Fruit fly (Drosophila melanogaster) whole organism, pupa: ENCODE results near the gene CTCF.

Experiments used
- CG10348 ChIP-seq: fragments of 200-800 bp; sonication (Bioruptor generic); IDR thresholded peaks from 2 replicates; pipeline ENCODE4 v1.3.6; 2022; ENCODE audit warnings: missing biosample characterization, missing genetic modification characterization
- CG12605 ChIP-seq: fragments of 200-800 bp; sonication (Bioruptor generic); IDR thresholded peaks from 2 replicates; pipeline ENCODE4 v1.3.6; 2022; ENCODE audit warnings: missing biosample characterization, missing genetic modification characterization
- CG13204 ChIP-seq: fragments of 200-800 bp; sonication (Bioruptor generic); optimal IDR thresholded peaks from 2 replicates; lab custom pipeline; 2018; ENCODE audit warnings: missing biosample characterization, mild to moderate bottlenecking, missing genetic modification characterization, moderate library complexity
- CG14655 ChIP-seq: fragments of 200-800 bp; sonication (Bioruptor generic); optimal IDR thresholded peaks from 3 replicates; lab custom pipeline; 2017; ENCODE audit warnings: mild to moderate bottlenecking, missing biosample characterization, missing genetic modification reagents, missing genetic modification characterization
- CG15710 ChIP-seq: fragments of 200-800 bp; sonication (Bioruptor generic); optimal IDR thresholded peaks from 2 replicates; lab custom pipeline; 2018; ENCODE audit warnings: missing biosample characterization, mild to moderate bottlenecking, missing genetic modification characterization, moderate library complexity
- CG17806 ChIP-seq: fragments of 200-800 bp; sonication (Bioruptor generic); optimal IDR thresholded peaks from 2 replicates; lab custom pipeline; 2018; ENCODE audit warnings: missing biosample characterization, mild to moderate bottlenecking, missing genetic modification characterization, moderate library complexity
- CG32121 ChIP-seq: fragments of 200-800 bp; sonication (Bioruptor generic); IDR thresholded peaks from 2 replicates; pipeline ENCODE4 v1.3.6; 2022; ENCODE audit warnings: missing biosample characterization, missing genetic modification characterization
- CG34367 ChIP-seq: fragments of 200-800 bp; sonication (Bioruptor generic); optimal IDR thresholded peaks from 2 replicates; lab custom pipeline; 2018; ENCODE audit warnings: missing biosample characterization, mild to moderate bottlenecking, missing genetic modification characterization
- CG4496 ChIP-seq: fragments of 200-800 bp; sonication (Bioruptor generic); IDR thresholded peaks from 3 replicates; pipeline ENCODE4 v1.3.6; 2022; ENCODE audit warnings: missing biosample characterization, missing genetic modification characterization
- CG8159 ChIP-seq: fragments of 200-800 bp; sonication (Bioruptor generic); optimal IDR thresholded peaks from 3 replicates; lab custom pipeline; 2018; ENCODE audit warnings: missing biosample characterization, mild to moderate bottlenecking, missing genetic modification characterization, moderate library complexity
- CG8301 ChIP-seq: fragments of 200-800 bp; sonication (Bioruptor generic); optimal IDR thresholded peaks from 2 replicates; lab custom pipeline; 2018; ENCODE audit warnings: missing biosample characterization, mild to moderate bottlenecking, missing genetic modification characterization
- CG9948 ChIP-seq: fragments of 200-800 bp; sonication (Bioruptor generic); optimal IDR thresholded peaks from 2 replicates; lab custom pipeline; 2018; ENCODE audit warnings: missing biosample characterization, mild to moderate bottlenecking, missing genetic modification characterization, moderate library complexity
- D1 ChIP-seq: fragments of 200-800 bp; sonication (Bioruptor generic); optimal IDR thresholded peaks from 2 replicates; lab custom pipeline; 2018; ENCODE audit warnings: missing biosample characterization, mild to moderate bottlenecking, missing genetic modification characterization, moderate library complexity
- EcR ChIP-seq: fragments of 200-800 bp; sonication (Bioruptor generic); optimal IDR thresholded peaks from 3 replicates; lab custom pipeline; 2019; ENCODE audit warnings: missing biosample characterization, missing genetic modification characterization, mild to moderate bottlenecking, moderate library complexity, missing genetic modification reagents
- Ets98B ChIP-seq: fragments of 200-800 bp; sonication (Bioruptor generic); IDR thresholded peaks from 2 replicates; pipeline ENCODE4 v1.3.6; 2022; ENCODE audit warnings: missing biosample characterization, missing genetic modification characterization
- Pif1A ChIP-seq: fragments of 200-800 bp; sonication (Bioruptor generic); optimal IDR thresholded peaks from 3 replicates; lab custom pipeline; 2016; ENCODE audit warnings: missing biosample characterization, missing genetic modification characterization
- Pif1B ChIP-seq: fragments of 200-800 bp; sonication (Bioruptor generic); optimal IDR thresholded peaks from 3 replicates; lab custom pipeline; 2016; ENCODE audit warnings: missing biosample characterization, missing genetic modification characterization
- Snoo ChIP-seq: fragments of 200-800 bp; sonication (Bioruptor generic); optimal IDR thresholded peaks from 3 replicates; lab custom pipeline; 2017; ENCODE audit warnings: missing biosample characterization, mild to moderate bottlenecking, missing genetic modification characterization, inconsistent platforms
- fd96Ca ChIP-seq: fragments of 200-800 bp; sonication (Bioruptor generic); IDR thresholded peaks from 3 replicates; pipeline ENCODE4 v1.3.6; 2022; ENCODE audit warnings: missing biosample characterization, missing genetic modification characterization
- gl ChIP-seq: fragments of 200-800 bp; sonication (Bioruptor generic); optimal IDR thresholded peaks from 2 replicates; lab custom pipeline; 2018; ENCODE audit warnings: missing biosample characterization, mild to moderate bottlenecking, missing genetic modification characterization
- rn ChIP-seq: fragments of 200-800 bp; sonication (Bioruptor generic); IDR thresholded peaks from 2 replicates; pipeline ENCODE4 v1.3.6; 2022; ENCODE audit warnings: missing biosample characterization, missing genetic modification characterization

CTCF gene

DNA sequence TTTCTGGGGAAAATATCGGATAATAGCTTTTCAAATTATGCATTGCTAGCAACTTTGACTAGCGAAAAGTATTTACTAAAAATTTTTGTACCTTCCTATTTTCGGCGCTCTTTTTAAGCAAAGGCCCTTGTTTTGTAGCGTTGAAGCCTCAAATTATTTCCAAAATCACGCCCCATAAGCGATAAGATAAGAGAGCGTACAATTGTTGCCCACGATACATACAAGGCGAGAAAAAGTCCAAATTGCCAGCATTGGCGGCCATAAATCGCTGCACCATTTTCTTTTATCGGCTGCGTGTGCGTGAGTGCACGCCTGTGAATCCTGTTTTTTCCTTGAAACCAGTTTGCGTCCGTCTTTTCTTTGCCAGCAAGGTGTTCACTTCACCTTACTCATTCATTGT, 14.8 kb upstream of the CTCF start:
- TF ChIP-seq rn (GFP tag; lab: Robert Waterston, UW) (no peak), CG4496 (0 out of 3 replicates have a peak, but pooled peaks have one; percentile 25)

dm6 chr3L:7370231-7370882, 13.8 kb upstream of the CTCF start:
- no peak for TF ChIP-seq CG8301
- TF ChIP-seq CG34367 (tag; lab: Kevin White, UChicago) = no peak
- TF ChIP-seq EcR (GFP tag; lab: Kevin White, UChicago) = peak; percentile 33
- peak; percentile 1 for TF ChIP-seq Pif1A (GFP tag; lab: Kevin White, UChicago)
- no peak for TF ChIP-seq Ets98B (GFP tag; lab: Robert Waterston, UW)
- peak; percentile 21 for TF ChIP-seq Pif1B
- TF ChIP-seq CG14655 (GFP tag; lab: Kevin White, UChicago) = no peak

- no peak for TF ChIP-seq gl
- TF ChIP-seq rn (GFP tag; lab: Robert Waterston, UW) = no peak
Measured at dm6 chr3L:7369543-7369942, 13.0 kb upstream of the CTCF start, which contains the start of gene akirin. Gene akirin (plus strand): TSS chr3L:7369843.

DNA sequence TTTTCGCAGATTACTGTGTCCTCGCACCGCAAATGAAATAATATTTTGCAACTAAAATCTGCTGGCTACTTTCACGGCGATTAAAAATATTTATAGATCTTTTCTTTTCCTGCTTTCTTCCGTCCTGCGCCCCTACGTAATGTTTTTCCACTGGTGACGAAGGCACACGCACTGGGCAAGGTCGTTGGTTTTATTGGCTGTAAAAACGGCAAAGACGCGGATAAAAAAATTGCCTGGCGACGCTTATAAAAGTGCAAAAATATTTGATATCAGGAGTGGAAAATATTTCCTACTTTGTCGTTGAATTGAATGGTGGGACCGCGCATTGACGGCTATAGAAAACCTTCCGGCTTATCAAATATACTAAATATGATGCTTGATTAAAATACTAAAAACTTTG, 12.4 kb upstream of the CTCF start, which contains the start of gene Sh3beta:
Gene Sh3beta, minus strand, starts transcription at position 327 of the 400 bp plus-strand sequence.
- no peak for TF ChIP-seq D1 (tag; lab: Kevin White, UChicago)
- TF ChIP-seq EcR (GFP tag; lab: Kevin White, UChicago) = no peak
- no peak for TF ChIP-seq Snoo (tag; lab: Kevin White, UChicago)
- TF ChIP-seq CG10348 (GFP tag; lab: Robert Waterston, UW) = no peak
- no peak for TF ChIP-seq CG8301
- TF ChIP-seq CG8159 (tag; lab: Kevin White, UChicago) = no peak
- TF ChIP-seq CG13204 = no peak
- no peak for TF ChIP-seq CG12605 (GFP tag; lab: Robert Waterston, UW)
- no peak for TF ChIP-seq CG4496
- TF ChIP-seq Ets98B (GFP tag; lab: Robert Waterston, UW) = no peak
- TF ChIP-seq CG9948 (tag; lab: Kevin White, UChicago) = no peak
- TF ChIP-seq fd96Ca = no peak
- TF ChIP-seq CG14655 (GFP tag; lab: Kevin White, UChicago) = no peak
- TF ChIP-seq Pif1B = no peak
- no peak for TF ChIP-seq gl
- no peak for TF ChIP-seq Pif1A (GFP tag; lab: Kevin White, UChicago)
- no peak for TF ChIP-seq rn (GFP tag; lab: Robert Waterston, UW)

DNA sequence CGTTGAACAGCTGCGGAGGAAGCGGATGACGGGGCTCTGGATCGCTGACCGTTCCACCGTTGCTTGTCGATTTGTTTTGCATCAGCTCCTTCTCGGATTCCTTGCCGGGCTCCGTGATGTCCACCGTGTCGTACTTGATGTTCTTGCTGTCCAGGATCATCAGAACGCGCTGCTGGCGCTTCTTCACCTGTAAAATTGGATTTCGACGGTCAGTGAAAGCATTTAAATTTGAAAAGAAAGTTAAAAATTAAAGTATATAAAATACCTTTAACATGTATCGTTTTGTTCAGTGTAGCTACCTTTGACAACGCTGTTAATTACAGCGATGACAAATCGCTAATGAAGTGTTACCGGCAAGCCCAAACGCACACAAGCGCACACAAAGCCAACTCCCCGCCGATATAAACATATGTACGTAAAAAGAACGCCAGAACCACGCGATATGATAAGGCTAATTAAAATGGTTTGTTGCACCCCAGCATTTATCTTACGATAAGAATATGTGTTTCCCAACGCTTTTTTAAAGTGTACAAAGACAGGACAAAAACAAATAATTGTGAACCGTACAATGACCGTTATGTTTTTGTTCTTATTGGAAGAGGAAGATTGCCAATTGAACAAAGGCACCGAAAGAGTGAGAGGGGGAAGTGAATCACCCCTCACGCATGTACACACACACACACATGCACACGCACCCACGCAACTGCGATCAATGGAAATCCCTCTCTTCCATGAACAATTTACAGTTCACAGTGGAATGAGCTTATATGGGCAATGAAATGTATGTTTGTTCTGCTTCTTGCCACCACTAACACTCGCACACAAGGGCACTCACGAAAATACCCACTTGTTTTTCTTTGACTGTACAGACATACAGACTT, 11.5 kb upstream of the CTCF start:
- TF ChIP-seq rn (GFP tag; lab: Robert Waterston, UW) (no peak), CG14655 (GFP tag; lab: Kevin White, UChicago) (no peak), CG12605 (GFP tag; lab: Robert Waterston, UW) (no peak), CG17806 (tag; lab: Kevin White, UChicago) (no peak), CG34367 (tag; lab: Kevin White, UChicago) (no peak), fd96Ca (no peak), CG9948 (tag; lab: Kevin White, UChicago) (no peak), Pif1B (peak; percentile 18), CG8301 (peak; percentile 33), CG10348 (GFP tag; lab: Robert Waterston, UW) (no peak), CG15710 (tag; lab: Kevin White, UChicago) (no peak), Pif1A (GFP tag; lab: Kevin White, UChicago) (peak; percentile 18), Snoo (tag; lab: Kevin White, UChicago) (peak; percentile 16), D1 (tag; lab: Kevin White, UChicago) (no peak), Ets98B (GFP tag; lab: Robert Waterston, UW) (no peak), EcR (GFP tag; lab: Kevin White, UChicago) (peak; percentile 93), gl (no peak), CG32121 (GFP tag; lab: Robert Waterston, UW) (peak; percentile 43; the same call in 1 of the 2 replicates), CG8159 (tag; lab: Kevin White, UChicago) (peak; percentile 41), CG13204 (no peak), CG4496 (peak; percentile 60; the same call in 2 of the 3 replicates)

- no peak for TF ChIP-seq CG9948 (tag; lab: Kevin White, UChicago)
- no peak for TF ChIP-seq CG8301
- no peak for TF ChIP-seq Pif1A (GFP tag; lab: Kevin White, UChicago)
- TF ChIP-seq CG4496 = no peak
- no peak for TF ChIP-seq CG13204
- TF ChIP-seq Pif1B = no peak
- TF ChIP-seq, all 21 proteins: peak for 0
Measured at dm6 chr3L:7364717-7365278, 8.3 kb upstream of the CTCF start.
